Worm (Caenorhabditis elegans): Measurements from ENCODE around the gene ttr-25.
A peak's percentile ranks its signal among the peaks of the same experiment; 100 is the strongest.

ttr-25 gene

DNA sequence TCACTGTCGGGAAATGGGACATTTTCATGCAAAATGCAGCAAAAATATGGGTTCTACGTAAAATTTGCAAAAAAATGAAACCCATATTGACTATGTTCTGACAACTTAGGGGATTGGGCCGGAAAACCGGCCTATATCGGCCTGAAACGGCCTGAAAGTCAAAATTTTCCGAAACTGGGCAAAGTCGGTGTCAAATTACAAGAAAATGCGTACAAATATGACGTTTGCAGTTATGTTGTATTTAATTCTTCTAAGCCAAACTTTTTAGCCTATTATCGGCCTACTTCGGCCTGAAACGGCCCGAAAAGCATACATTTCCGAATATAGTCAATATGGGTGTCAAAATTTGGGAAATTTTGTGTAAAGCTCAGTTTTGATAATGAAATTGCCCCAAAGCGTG, 44.7 kb upstream of the ttr-25 start:
- no peak for TF ChIP-seq lin-14 (GFP tag; optimal IDR thresholded peaks at IDR 0.05)
- TF ChIP-seq ztf-11 (tag; optimal IDR thresholded peaks at IDR 0.05): no peak
- no peak for TF ChIP-seq efl-1 (optimal IDR thresholded peaks at IDR 0.05)
- TF ChIP-seq efl-1 (GFP tag; optimal IDR thresholded peaks at IDR 0.05 in 1 of 2): peak in 1 of 2 experiments; percentile 69

DNA sequence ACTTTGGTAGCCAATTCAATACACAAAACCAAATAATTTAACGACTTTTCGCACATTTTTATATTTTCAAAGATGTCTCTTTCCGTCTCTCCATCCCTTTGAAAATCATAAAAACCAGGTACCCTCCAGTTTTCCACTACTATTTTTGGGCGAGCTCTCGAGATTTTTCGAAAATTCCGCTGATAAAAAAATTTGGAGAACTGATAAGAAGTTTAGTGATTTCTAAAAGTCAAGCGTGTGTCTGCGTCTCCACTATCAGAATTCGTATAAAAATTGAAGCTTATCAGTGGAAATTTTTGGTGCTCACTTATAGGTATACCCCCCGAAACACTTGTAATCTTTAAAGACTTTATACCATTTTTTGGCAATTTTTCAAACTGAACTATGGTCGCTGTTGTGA, 40.0 kb upstream of the ttr-25 start, which contains the start of gene hmit-1.1:
TSS of gene hmit-1.1 (plus strand) at position 294 of the 400 bp plus-strand sequence.
- no peak for TF ChIP-seq ceh-82 (tag; optimal IDR thresholded peaks at IDR 0.05)
- no peak for TF ChIP-seq unc-98 (GFP tag; IDR thresholded peaks at IDR 0.05)
- TF ChIP-seq lin-35 (GFP tag; optimal IDR thresholded peaks at IDR 0.05): peak in 1 of 2 experiments; percentile 11
- TF ChIP-seq nhr-19 (GFP tag; conservative IDR thresholded peaks at IDR 0.05): no peak
- no peak for TF ChIP-seq pax-3 (tag; optimal IDR thresholded peaks at IDR 0.05)
- TF ChIP-seq tlp-1 (tag; optimal IDR thresholded peaks at IDR 0.05): peak; percentile 34
- TF ChIP-seq elt-2 (tag; optimal IDR thresholded peaks at IDR 0.05): peak; percentile 95
- TF ChIP-seq efl-1 (optimal IDR thresholded peaks at IDR 0.05): no peak
- TF ChIP-seq efl-1 (GFP tag; optimal IDR thresholded peaks at IDR 0.05 in 1 of 2): peak in 1 of 2 experiments; percentile 84

DNA sequence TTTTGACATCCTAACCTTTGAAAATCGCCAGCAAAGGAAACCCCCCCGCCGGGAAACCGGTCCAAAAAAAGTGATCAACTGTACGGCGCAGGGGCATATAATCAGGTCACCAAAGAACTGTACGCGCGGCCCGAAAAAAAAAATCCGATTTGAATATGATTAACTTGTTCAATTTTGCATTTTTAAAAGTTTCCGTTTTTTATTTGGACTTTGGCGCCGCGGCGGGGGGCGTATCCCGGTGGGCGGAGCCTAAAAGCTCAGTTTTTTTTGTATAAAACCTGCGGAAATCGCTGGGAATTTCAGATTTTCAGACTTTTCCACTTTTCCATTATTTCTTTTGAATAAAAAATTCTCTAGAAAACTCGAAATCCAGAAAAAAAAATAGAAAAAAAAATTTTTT, 32.1 kb upstream of the ttr-25 start, which contains the start of gene hmit-1.2:
TSS of gene hmit-1.2 (plus strand) at position 301 of the 400 bp plus-strand sequence.
- TF ChIP-seq efl-3 (GFP tag; optimal IDR thresholded peaks at IDR 0.05): no peak
- no peak for TF ChIP-seq dpl-1 (GFP tag; optimal IDR thresholded peaks at IDR 0.05)
- TF ChIP-seq lin-15B (tag; optimal IDR thresholded peaks at IDR 0.05): no peak

DNA sequence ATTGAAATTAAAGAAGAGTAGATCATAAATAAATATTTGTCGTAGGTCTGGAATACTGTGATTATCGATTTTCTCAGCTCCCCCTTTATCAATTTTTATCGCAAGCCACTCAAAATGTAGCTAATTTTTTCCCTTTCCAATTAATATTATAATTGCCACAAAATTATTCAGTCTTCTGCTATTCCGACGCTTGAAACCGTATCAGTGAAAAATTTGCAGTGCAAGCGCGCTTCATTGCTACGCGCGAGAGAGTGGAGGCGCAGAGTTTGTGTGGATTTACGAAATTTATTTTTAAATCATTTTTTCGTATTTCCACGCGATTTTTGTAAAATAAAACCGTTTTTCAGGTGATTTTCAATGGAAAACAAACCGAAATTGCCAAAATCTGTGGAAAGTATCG, 22.9 kb upstream of the ttr-25 start, which contains the start of gene ints-5:
TSS of gene ints-5 (plus strand) at position 348 of the 400 bp plus-strand sequence.
- TF ChIP-seq snu-23 (GFP tag; optimal IDR thresholded peaks at IDR 0.05) (peak; percentile 77), egl-27 (tag; optimal IDR thresholded peaks at IDR 0.05) (no peak), unc-62 (GFP tag; optimal IDR thresholded peaks at IDR 0.05) (no peak), fkh-8 (tag; optimal IDR thresholded peaks at IDR 0.05) (peak; percentile 59), nhr-90 (tag; optimal IDR thresholded peaks at IDR 0.05; ENCODE audit: poor library complexity) (no peak), fkh-10 (GFP tag; optimal IDR thresholded peaks at IDR 0.05) (no peak), isw-1 (GFP tag; IDR thresholded peaks at IDR 0.05) (peak; percentile 78), C16A3.4 (tag; optimal IDR thresholded peaks at IDR 0.05) (peak; percentile 69), F16B12.6 (tag; optimal IDR thresholded peaks at IDR 0.05) (peak; percentile 39), ceh-63 (GFP tag; optimal IDR thresholded peaks at IDR 0.05) (no peak), C34B4.2 (tag; optimal IDR thresholded peaks at IDR 0.05) (no peak), irx-1 (tag; optimal IDR thresholded peaks at IDR 0.05) (peak; percentile 10), C04F5.9 (tag; optimal IDR thresholded peaks at IDR 0.05) (no peak), mdl-1 (tag; optimal IDR thresholded peaks at IDR 0.05) (peak in 1 of 2 experiments; percentile 11), pqm-1 (tag; optimal IDR thresholded peaks at IDR 0.05) (no peak), ztf-4 (tag; optimal IDR thresholded peaks at IDR 0.05) (no peak), hpl-2 (GFP tag; optimal IDR thresholded peaks at IDR 0.05) (no peak), nhr-47 (tag; optimal IDR thresholded peaks at IDR 0.05) (peak; percentile 64), nhr-77 (tag; optimal IDR thresholded peaks at IDR 0.05) (peak; percentile 35), egl-13 (tag; optimal IDR thresholded peaks at IDR 0.05) (peak; percentile 10), unc-98 (GFP tag; IDR thresholded peaks at IDR 0.05) (no peak), unc-86 (tag; optimal IDR thresholded peaks at IDR 0.05) (peak; percentile 52), fos-1 (tag; optimal IDR thresholded peaks at IDR 0.05) (peak; percentile 12), ceh-90 (tag; optimal IDR thresholded peaks at IDR 0.05) (no peak), lin-35 (GFP tag; optimal IDR thresholded peaks at IDR 0.05) (peak; percentile 56 to 75), lin-15B (tag; optimal IDR thresholded peaks at IDR 0.05) (peak; percentile 52), dsc-1 (tag; optimal IDR thresholded peaks at IDR 0.05) (no peak), ama-1 (optimal IDR thresholded peaks at IDR 0.05) (no peak), mab-9 (GFP tag; IDR thresholded peaks at IDR 0.05) (no peak), sox-4 (tag; optimal IDR thresholded peaks at IDR 0.05) (no peak), fkh-4 (tag; optimal IDR thresholded peaks at IDR 0.05; ENCODE audit: borderline replicate concordance) (no peak), blmp-1 (tag; optimal IDR thresholded peaks at IDR 0.05) (peak; percentile 40), skn-1 (tag; optimal IDR thresholded peaks at IDR 0.05) (peak; percentile 66), jun-1 (tag; optimal IDR thresholded peaks at IDR 0.05) (no peak), zip-4 (GFP tag; optimal IDR thresholded peaks at IDR 0.05) (peak; percentile 8), elt-2 (tag; optimal IDR thresholded peaks at IDR 0.05) (no peak), grh-1 (GFP tag; IDR thresholded peaks at IDR 0.05) (0 out of 2 replicates have a peak, but pooled peaks have one; percentile 11)

Measured in whole organism, L1 larva.